Worm (Caenorhabditis elegans): ENCODE measurements around the gene lntl-1.

ce11 chrIV:5765652-5766051 is 41.2 kb downstream of the lntl-1 start:
- TF ChIP-seq egl-18 (GFP tag; IDR thresholded peaks at IDR 0.05) (no peak), dox-1 (GFP tag; IDR thresholded peaks at IDR 0.05) (no peak), mes-4 (tag; optimal IDR thresholded peaks at IDR 0.05) (no peak), B0336.3 (GFP tag; IDR thresholded peaks at IDR 0.05) (no peak), rec-8 (tag; optimal IDR thresholded peaks at IDR 0.05) (no peak)
